Worm (Caenorhabditis elegans) whole organism, L3 larva: ENCODE results near the gene EGAP1.5.

Experiments used
- R02D3.7 ChIP-seq: fragments of 150-350 bp; optimal IDR thresholded peaks from 2 replicates; lab custom pipeline; 2014; ENCODE audit warnings: missing biosample characterization, missing genetic modification characterization
- aly-2 ChIP-seq: fragments of 150-350 bp; optimal IDR thresholded peaks from 2 replicates; lab custom pipeline; 2014; ENCODE audit warnings: missing biosample characterization, missing genetic modification characterization
- ama-1 ChIP-seq: fragments of 150-350 bp; optimal IDR thresholded peaks from 2 replicates; lab custom pipeline; 2018
- ceh-16 ChIP-seq: sonication (generic microtip); optimal IDR thresholded peaks from 2 replicates; lab custom pipeline; 2017; ENCODE audit warnings: missing biosample characterization, missing genetic modification characterization
- ceh-82 ChIP-seq: fragments of 150-350 bp; optimal IDR thresholded peaks from 2 replicates; lab custom pipeline; 2014; ENCODE audit warnings: missing biosample characterization, missing genetic modification characterization
- daf-12 ChIP-seq: fragments of 150-350 bp; optimal IDR thresholded peaks from 2 replicates; lab custom pipeline; 2014; ENCODE audit warnings: missing biosample characterization, missing genetic modification reagents, missing genetic modification characterization
- elt-1 ChIP-seq: fragments of 150-350 bp; optimal IDR thresholded peaks from 2 replicates; lab custom pipeline; 2014; ENCODE audit warnings: missing biosample characterization, missing genetic modification characterization
- elt-3 ChIP-seq, 3 experiments: fragments of 150-350 bp in 1 of 3; sonication (generic microtip) in 2 of 3; optimal IDR thresholded peaks; 2 replicates in 2 of 3; 4 replicates in 1 of 3; lab custom pipeline; 2014 to 2017; ENCODE audit warnings: missing biosample characterization in 3 of 3, missing genetic modification characterization in 3 of 3
- eor-1 ChIP-seq, 2 experiments: fragments of 150-350 bp; optimal IDR thresholded peaks; 2 replicates each; lab custom pipeline; 2014 to 2018; ENCODE audit warnings: missing biosample characterization in 2 of 2, missing genetic modification characterization in 2 of 2
- fkh-10 ChIP-seq: sonication (generic microtip); optimal IDR thresholded peaks from 2 replicates; lab custom pipeline; 2017; ENCODE audit warnings: missing biosample characterization, missing genetic modification reagents, missing genetic modification characterization
- fkh-2 ChIP-seq: fragments of 150-350 bp; optimal IDR thresholded peaks from 2 replicates; lab custom pipeline; 2014; ENCODE audit warnings: missing biosample characterization, missing genetic modification reagents, missing genetic modification characterization
- fos-1 ChIP-seq: fragments of 150-350 bp; optimal IDR thresholded peaks from 2 replicates; lab custom pipeline; 2014; ENCODE audit warnings: missing biosample characterization, missing genetic modification characterization
- hmg-11 ChIP-seq: sonication (generic microtip); optimal IDR thresholded peaks from 2 replicates; lab custom pipeline; 2016; ENCODE audit warnings: missing genetic modification characterization, missing compliant biosample characterization
- lin-39 ChIP-seq: fragments of 150-350 bp; optimal IDR thresholded peaks from 2 replicates; lab custom pipeline; 2018; ENCODE audit warnings: missing biosample characterization, missing genetic modification reagents, missing genetic modification characterization
- lsy-12 ChIP-seq: sonication (generic microtip); optimal IDR thresholded peaks from 2 replicates; lab custom pipeline; 2016; ENCODE audit warnings: mild to moderate bottlenecking, missing genetic modification characterization, missing compliant biosample characterization
- nfya-1 ChIP-seq: sonication (generic microtip); optimal IDR thresholded peaks from 2 replicates; lab custom pipeline; 2017; ENCODE audit warnings: missing genetic modification characterization, mild to moderate bottlenecking, missing compliant biosample characterization, antibody characterized with exemption, moderate library complexity; ENCODE audit not compliant: insufficient read depth
- nhr-11 ChIP-seq: fragments of 150-350 bp; optimal IDR thresholded peaks from 2 replicates; lab custom pipeline; 2014; ENCODE audit warnings: missing biosample characterization, missing genetic modification characterization
- nhr-12 ChIP-seq: fragments of 150-350 bp; optimal IDR thresholded peaks from 2 replicates; lab custom pipeline; 2014; ENCODE audit warnings: missing biosample characterization, missing genetic modification characterization
- nhr-23 ChIP-seq: fragments of 150-350 bp; optimal IDR thresholded peaks from 2 replicates; lab custom pipeline; 2014; ENCODE audit warnings: missing biosample characterization, missing genetic modification reagents, missing genetic modification characterization
- nhr-237 ChIP-seq: fragments of 150-350 bp; optimal IDR thresholded peaks from 2 replicates; lab custom pipeline; 2014; ENCODE audit warnings: missing biosample characterization, missing genetic modification characterization
- nhr-25 ChIP-seq: sonication (generic microtip); optimal IDR thresholded peaks from 2 replicates; lab custom pipeline; 2017; ENCODE audit warnings: missing biosample characterization, missing genetic modification characterization
- nhr-28 ChIP-seq: fragments of 150-350 bp; optimal IDR thresholded peaks from 2 replicates; lab custom pipeline; 2014; ENCODE audit warnings: missing biosample characterization, missing genetic modification characterization
- nhr-43 ChIP-seq: sonication (generic microtip); optimal IDR thresholded peaks from 2 replicates; lab custom pipeline; 2016; ENCODE audit warnings: mild to moderate bottlenecking, missing genetic modification characterization, missing compliant biosample characterization; ENCODE audit not compliant: poor library complexity, severe bottlenecking
- nhr-67 ChIP-seq: fragments of 150-350 bp; optimal IDR thresholded peaks from 2 replicates; lab custom pipeline; 2014; ENCODE audit warnings: missing biosample characterization, missing genetic modification characterization
- nhr-76 ChIP-seq: fragments of 150-350 bp; sonication (generic microtip); optimal IDR thresholded peaks from 5 replicates; lab custom pipeline; 2014; ENCODE audit warnings: missing biosample characterization, missing genetic modification characterization
- nhr-77 ChIP-seq: fragments of 150-350 bp; optimal IDR thresholded peaks from 2 replicates; lab custom pipeline; 2014; ENCODE audit warnings: missing biosample characterization, missing genetic modification characterization
- pha-4 ChIP-seq: fragments of 150-350 bp; optimal IDR thresholded peaks from 2 replicates; lab custom pipeline; 2014; ENCODE audit warnings: missing biosample characterization, missing genetic modification reagents, missing genetic modification characterization
- pqm-1 ChIP-seq: fragments of 150-350 bp; optimal IDR thresholded peaks from 2 replicates; lab custom pipeline; 2017; ENCODE audit warnings: missing biosample characterization, missing genetic modification characterization, inconsistent platforms
- sea-2 ChIP-seq: fragments of 150-350 bp; sonication (generic microtip); optimal IDR thresholded peaks from 4 replicates; lab custom pipeline; 2014; ENCODE audit warnings: missing biosample characterization, missing genetic modification reagents, missing genetic modification characterization
- skn-1 ChIP-seq: fragments of 150-350 bp; optimal IDR thresholded peaks from 2 replicates; lab custom pipeline; 2014; ENCODE audit warnings: missing biosample characterization, missing genetic modification characterization
- snpc-4 ChIP-seq: fragments of 150-350 bp; optimal IDR thresholded peaks from 2 replicates; lab custom pipeline; 2014; ENCODE audit warnings: missing biosample characterization, missing genetic modification characterization
- unc-39 ChIP-seq: sonication (generic microtip); optimal IDR thresholded peaks from 4 replicates; lab custom pipeline; 2017; ENCODE audit warnings: missing biosample characterization, missing genetic modification characterization
- ztf-4 ChIP-seq: fragments of 150-350 bp; optimal IDR thresholded peaks from 2 replicates; lab custom pipeline; 2014; ENCODE audit warnings: missing biosample characterization, missing genetic modification characterization

EGAP1.5 gene

ce11 chrIII:5953041-5953912 is 21.8 kb downstream of the EGAP1.5 start:
- peak; percentile 35 for TF ChIP-seq ama-1 (lab: Kevin White, UChicago)
- peak; percentile 6 for TF ChIP-seq ztf-4 (tag; lab: Kevin White, UChicago)
- peak; percentile 42 for TF ChIP-seq nhr-23 (tag; lab: Kevin White, UChicago)
- TF ChIP-seq aly-2 (tag; lab: Kevin White, UChicago): peak; percentile 73
- peak; percentile 55 for TF ChIP-seq nhr-43 (tag; lab: Kevin White, UChicago)
- TF ChIP-seq nhr-67 (tag; lab: Kevin White, UChicago): no peak
- TF ChIP-seq pha-4 (tag; lab: Kevin White, UChicago): peak; percentile 12
- TF ChIP-seq ceh-16 (tag; lab: Kevin White, UChicago): no peak
- peak; percentile 15 for TF ChIP-seq pqm-1 (tag; lab: Kevin White, UChicago)
- TF ChIP-seq R02D3.7 (tag; lab: Kevin White, UChicago): no peak
- no peak for TF ChIP-seq hmg-11 (tag; lab: Kevin White, UChicago)
- no peak for TF ChIP-seq elt-3 (tag; optimal IDR thresholded peaks at IDR 0.05; lab: Kevin White, UChicago)
- TF ChIP-seq nhr-77 (tag; lab: Kevin White, UChicago): peak; percentile 40
- TF ChIP-seq nhr-25 (tag; lab: Kevin White, UChicago): peak; percentile 67

ce11 chrIII:5953913-5954290 is 22.4 kb downstream of the EGAP1.5 start:
- TF ChIP-seq sea-2 (GFP tag; lab: Kevin White, UChicago): no peak
- no peak for TF ChIP-seq fos-1 (tag; lab: Kevin White, UChicago)
- TF ChIP-seq ceh-82 (tag; lab: Kevin White, UChicago): no peak
- no peak for TF ChIP-seq hmg-11 (tag; lab: Kevin White, UChicago)
- TF ChIP-seq lin-39 (tag; lab: Kevin White, UChicago): no peak
- no peak for TF ChIP-seq nhr-11 (tag; lab: Kevin White, UChicago)
- TF ChIP-seq skn-1 (tag; lab: Kevin White, UChicago): no peak
- TF ChIP-seq unc-39 (tag; lab: Kevin White, UChicago): no peak
- TF ChIP-seq snpc-4: no peak
- no peak for TF ChIP-seq ztf-4 (tag; lab: Kevin White, UChicago)
- TF ChIP-seq elt-3 (tag; optimal IDR thresholded peaks at IDR 0.05; lab: Kevin White, UChicago): no peak
- TF ChIP-seq nhr-67 (tag; lab: Kevin White, UChicago): no peak
- no peak for TF ChIP-seq elt-1 (tag; lab: Kevin White, UChicago)
- no peak for TF ChIP-seq pqm-1 (tag; lab: Kevin White, UChicago)
- TF ChIP-seq ama-1 (lab: Kevin White, UChicago): no peak
- TF ChIP-seq eor-1 (tag; optimal IDR thresholded peaks at IDR 0.05; lab: Kevin White, UChicago): no peak
- no peak for TF ChIP-seq daf-12 (tag; lab: Kevin White, UChicago)
- no peak for TF ChIP-seq nfya-1 (tag; lab: Kevin White, UChicago)
- TF ChIP-seq nhr-28: no peak
- no peak for TF ChIP-seq fkh-2 (tag; lab: Kevin White, UChicago)

ce11 chrIII:5958172-5958886 is 26.8 kb downstream of the EGAP1.5 start, which contains the start of the genes nono-1 and nop-1:
Gene nono-1 (minus strand): TSS chrIII:5958246.
Gene nop-1 (plus strand): TSS chrIII:5958722.
- TF ChIP-seq nhr-76 (tag; lab: Kevin White, UChicago): no peak
- no peak for TF ChIP-seq ceh-82 (tag; lab: Kevin White, UChicago)
- TF ChIP-seq elt-3 (tag; optimal IDR thresholded peaks at IDR 0.05; lab: Kevin White, UChicago): no peak
- peak; percentile 36 for TF ChIP-seq snpc-4
- TF ChIP-seq nhr-77 (tag; lab: Kevin White, UChicago): no peak
- TF ChIP-seq lin-39 (tag; lab: Kevin White, UChicago): no peak
- TF ChIP-seq nfya-1 (tag; lab: Kevin White, UChicago): peak; percentile 84
- no peak for TF ChIP-seq nhr-43 (tag; lab: Kevin White, UChicago)
- TF ChIP-seq pha-4 (tag; lab: Kevin White, UChicago): no peak
- TF ChIP-seq sea-2 (GFP tag; lab: Kevin White, UChicago): no peak
- peak; percentile 1 for TF ChIP-seq hmg-11 (tag; lab: Kevin White, UChicago)
- no peak for TF ChIP-seq lsy-12 (tag; lab: Kevin White, UChicago)
- no peak for TF ChIP-seq fkh-10
- TF ChIP-seq eor-1 (tag; optimal IDR thresholded peaks at IDR 0.05; lab: Kevin White, UChicago): no peak
- no peak for TF ChIP-seq nhr-237
- no peak for TF ChIP-seq nhr-12 (tag; lab: Kevin White, UChicago)
